Worm (Caenorhabditis elegans) whole organism, L4 larva: ENCODE measurements around the gene M106.7.

Experiments
- D1046.2 ChIP-seq: fragments of 200-800 bp; sonication (Bioruptor generic); IDR thresholded peaks from 2 replicates; pipeline ENCODE4 v1.3.6; 2022; ENCODE audit warnings: missing genetic modification characterization, missing compliant biosample characterization
- F10B5.3 ChIP-seq: sonication (generic microtip); optimal IDR thresholded peaks from 2 replicates; lab custom pipeline; 2016; ENCODE audit warnings: mild to moderate bottlenecking, missing genetic modification characterization, missing compliant biosample characterization
- F26F4.8 ChIP-seq: fragments of 200-800 bp; sonication (Bioruptor generic); conservative IDR thresholded peaks from 2 replicates; pipeline ENCODE4 v1.3.6; 2022; ENCODE audit warnings: missing genetic modification characterization, missing compliant biosample characterization
- F44E2.7 ChIP-seq: fragments of 200-800 bp; sonication (Bioruptor generic); IDR thresholded peaks from 2 replicates; pipeline ENCODE4 v2.1.2; 2022; ENCODE audit warnings: missing genetic modification characterization, missing compliant biosample characterization
- R02D3.7 ChIP-seq: fragments of 150-350 bp; sonication (generic microtip); optimal IDR thresholded peaks from 3 replicates; lab custom pipeline; 2014; ENCODE audit warnings: missing biosample characterization, missing genetic modification characterization
- Y5F2A.4 ChIP-seq: fragments of 200-800 bp; sonication (Bioruptor generic); optimal IDR thresholded peaks from 2 replicates; lab custom pipeline; 2018; ENCODE audit warnings: mild to moderate bottlenecking, missing genetic modification characterization, missing compliant biosample characterization
- ZK546.5 ChIP-seq, 2 experiments: sonication (generic microtip); optimal IDR thresholded peaks; 2 replicates each; lab custom pipeline; 2017; ENCODE audit warnings: missing biosample characterization in 2 of 2, missing genetic modification characterization in 2 of 2
- ceh-20 ChIP-seq: fragments of 200-800 bp; sonication (Bioruptor generic); IDR thresholded peaks from 2 replicates; pipeline ENCODE4 v1.3.6; 2022; ENCODE audit warnings: missing genetic modification reagents, missing genetic modification characterization, missing compliant biosample characterization
- ceh-62 ChIP-seq: sonication (generic microtip); optimal IDR thresholded peaks from 2 replicates; lab custom pipeline; 2017; ENCODE audit warnings: missing biosample characterization, missing genetic modification characterization
- ceh-82 ChIP-seq: sonication (generic microtip); optimal IDR thresholded peaks from 2 replicates; lab custom pipeline; 2017; ENCODE audit warnings: missing biosample characterization, missing genetic modification characterization
- ces-1 ChIP-seq: fragments of 150-350 bp; sonication (generic microtip); optimal IDR thresholded peaks from 4 replicates; lab custom pipeline; 2014; ENCODE audit warnings: missing biosample characterization, missing genetic modification reagents, missing genetic modification characterization
- daf-12 ChIP-seq: fragments of 150-350 bp; optimal IDR thresholded peaks from 2 replicates; lab custom pipeline; 2014; ENCODE audit warnings: missing biosample characterization, missing genetic modification reagents, missing genetic modification characterization
- daf-16 ChIP-seq, 3 experiments: sonication (generic microtip); optimal IDR thresholded peaks; 2 replicates each; lab custom pipeline; 2016 to 2017; ENCODE audit warnings: missing genetic modification characterization in 3 of 3, missing genetic modification reagents in 3 of 3, mild to moderate bottlenecking in 2 of 3, missing compliant biosample characterization in 2 of 3, missing biosample characterization in 1 of 3, moderate library complexity in 1 of 3
- daf-8 ChIP-seq: fragments of 200-800 bp; sonication (Bioruptor generic); IDR thresholded peaks from 2 replicates; pipeline ENCODE4 v1.3.6; 2022; ENCODE audit warnings: missing genetic modification characterization, missing compliant biosample characterization
- dmd-6 ChIP-seq: fragments of 200-800 bp; sonication (Bioruptor generic); IDR thresholded peaks from 2 replicates; pipeline ENCODE4 v1.3.6; 2022; ENCODE audit warnings: missing genetic modification reagents, missing genetic modification characterization, missing compliant biosample characterization
- dmd-9 ChIP-seq: fragments of 200-800 bp; sonication (Bioruptor generic); IDR thresholded peaks from 2 replicates; pipeline ENCODE4 v1.3.6; 2022; ENCODE audit warnings: missing genetic modification reagents, missing genetic modification characterization, missing compliant biosample characterization
- dve-1 ChIP-seq: sonication (generic microtip); optimal IDR thresholded peaks from 2 replicates; lab custom pipeline; 2017; ENCODE audit warnings: antibody characterized with exemption, mild to moderate bottlenecking, missing genetic modification characterization, missing compliant biosample characterization; ENCODE audit not compliant: insufficient read depth
- fos-1 ChIP-seq: fragments of 150-350 bp; optimal IDR thresholded peaks from 2 replicates; lab custom pipeline; 2014; ENCODE audit warnings: missing biosample characterization, missing genetic modification characterization
- hif-1 ChIP-seq, 2 experiments: sonication (generic microtip); optimal IDR thresholded peaks; 2 replicates each; lab custom pipeline; 2016 to 2017; ENCODE audit warnings: missing compliant biosample characterization in 2 of 2, missing genetic modification characterization in 2 of 2, missing genetic modification reagents in 2 of 2, missing genotype in 2 of 2, mild to moderate bottlenecking in 1 of 2
- hlh-11 ChIP-seq: fragments of 200-800 bp; sonication (Bioruptor generic); optimal IDR thresholded peaks from 2 replicates; lab custom pipeline; 2018; ENCODE audit warnings: mild to moderate bottlenecking, missing genetic modification characterization, missing compliant biosample characterization
- hlh-30 ChIP-seq: sonication (generic microtip); optimal IDR thresholded peaks from 2 replicates; lab custom pipeline; 2017; ENCODE audit warnings: antibody characterized with exemption, mild to moderate bottlenecking, missing genetic modification characterization, missing compliant biosample characterization; ENCODE audit not compliant: insufficient read depth
- hmg-1.1 ChIP-seq: fragments of 200-800 bp; sonication (Bioruptor generic); IDR thresholded peaks from 2 replicates; pipeline ENCODE4 v1.3.6; 2022; ENCODE audit warnings: missing genetic modification reagents, missing genetic modification characterization, missing compliant biosample characterization
- lin-13 ChIP-seq: fragments of 150-350 bp; optimal IDR thresholded peaks from 2 replicates; lab custom pipeline; 2014; ENCODE audit warnings: missing biosample characterization, missing genetic modification reagents, missing genetic modification characterization
- lin-15B ChIP-seq: fragments of 150-350 bp; sonication (generic microtip); optimal IDR thresholded peaks from 3 replicates; lab custom pipeline; 2014; ENCODE audit warnings: missing biosample characterization, missing genetic modification characterization
- lin-39 ChIP-seq: fragments of 150-350 bp; optimal IDR thresholded peaks from 2 replicates; lab custom pipeline; 2014; ENCODE audit warnings: missing biosample characterization, missing genetic modification reagents, missing genetic modification characterization
- lir-3 ChIP-seq: sonication (generic microtip); optimal IDR thresholded peaks from 2 replicates; lab custom pipeline; 2016; ENCODE audit warnings: mild to moderate bottlenecking, missing genetic modification characterization, missing compliant biosample characterization
- madf-5 ChIP-seq, 2 experiments: fragments of 200-800 bp; sonication (Bioruptor generic); IDR thresholded peaks; 2 replicates each; pipeline ENCODE4 v1.3.6; 2022; ENCODE audit warnings: missing compliant biosample characterization in 2 of 2, missing genetic modification characterization in 2 of 2
- madf-9 ChIP-seq: fragments of 200-800 bp; sonication (Bioruptor generic); conservative IDR thresholded peaks from 2 replicates; pipeline ENCODE4 v1.3.6; 2022; ENCODE audit warnings: missing genetic modification reagents, missing genetic modification characterization, missing compliant biosample characterization
- mdl-1 ChIP-seq, 2 experiments: fragments of 150-350 bp in 1 of 2; sonication (generic microtip) in 1 of 2; optimal IDR thresholded peaks; 2 replicates each; lab custom pipeline; 2014 to 2017; ENCODE audit warnings: missing biosample characterization in 2 of 2, missing genetic modification characterization in 2 of 2
- mes-2 ChIP-seq: sonication (generic microtip); optimal IDR thresholded peaks from 2 replicates; lab custom pipeline; 2016; ENCODE audit warnings: missing genotype, mild to moderate bottlenecking, missing genetic modification characterization, missing compliant biosample characterization; ENCODE audit not compliant: poor library complexity, severe bottlenecking
- mxl-3 ChIP-seq: fragments of 200-800 bp; sonication (Bioruptor generic); optimal IDR thresholded peaks from 2 replicates; lab custom pipeline; 2018; ENCODE audit warnings: mild to moderate bottlenecking, missing genetic modification characterization, missing compliant biosample characterization
- nhr-111 ChIP-seq: fragments of 200-800 bp; sonication (Bioruptor generic); optimal IDR thresholded peaks from 2 replicates; lab custom pipeline; 2018; ENCODE audit warnings: mild to moderate bottlenecking, missing genetic modification characterization, missing compliant biosample characterization
- nhr-237 ChIP-seq: sonication (generic microtip); optimal IDR thresholded peaks from 2 replicates; lab custom pipeline; 2017; ENCODE audit warnings: missing biosample characterization, missing genetic modification characterization
- nhr-41 ChIP-seq: fragments of 200-800 bp; sonication (Bioruptor generic); IDR thresholded peaks from 2 replicates; pipeline ENCODE4 v1.3.6; 2022; ENCODE audit warnings: missing genetic modification reagents, missing genetic modification characterization, missing compliant biosample characterization
- nhr-42 ChIP-seq: fragments of 200-800 bp; sonication (Bioruptor generic); IDR thresholded peaks from 2 replicates; pipeline ENCODE4 v1.3.6; 2022; ENCODE audit warnings: missing genetic modification characterization, missing compliant biosample characterization
- nhr-77 ChIP-seq: fragments of 150-350 bp; optimal IDR thresholded peaks from 2 replicates; lab custom pipeline; 2014; ENCODE audit warnings: missing biosample characterization, missing genetic modification characterization
- php-3 ChIP-seq: fragments of 200-800 bp; sonication (Bioruptor generic); IDR thresholded peaks from 2 replicates; pipeline ENCODE4 v1.3.6; 2022; ENCODE audit warnings: missing genetic modification reagents, missing genetic modification characterization, missing compliant biosample characterization
- pqm-1 ChIP-seq: sonication (generic microtip); optimal IDR thresholded peaks from 2 replicates; lab custom pipeline; 2017; ENCODE audit warnings: missing biosample characterization, missing genetic modification characterization
- rbr-2 ChIP-seq: sonication (generic microtip); optimal IDR thresholded peaks from 2 replicates; lab custom pipeline; 2016; ENCODE audit warnings: missing genotype, missing genetic modification characterization, missing compliant biosample characterization
- saeg-2 ChIP-seq: fragments of 200-800 bp; sonication (Bioruptor generic); IDR thresholded peaks from 2 replicates; pipeline ENCODE4 v1.3.6; 2022; ENCODE audit warnings: missing genetic modification reagents, missing genetic modification characterization, missing compliant biosample characterization
- set-16 ChIP-seq: fragments of 200-800 bp; sonication (Bioruptor generic); IDR thresholded peaks from 2 replicates; pipeline ENCODE4 v1.3.6; 2022; ENCODE audit warnings: missing genetic modification reagents, missing genetic modification characterization, missing compliant biosample characterization
- skn-1 ChIP-seq: fragments of 150-350 bp; optimal IDR thresholded peaks from 2 replicates; lab custom pipeline; 2014; ENCODE audit warnings: missing biosample characterization, missing genetic modification characterization
- tag-97 ChIP-seq: fragments of 200-800 bp; sonication (Bioruptor generic); IDR thresholded peaks from 2 replicates; pipeline ENCODE4 v1.3.6; 2022; ENCODE audit warnings: missing genetic modification characterization, missing compliant biosample characterization
- unc-39 ChIP-seq: sonication (generic microtip); optimal IDR thresholded peaks from 2 replicates; lab custom pipeline; 2017; ENCODE audit warnings: missing biosample characterization, missing genetic modification characterization
- unc-62 ChIP-seq, 3 experiments: fragments of 150-350 bp in 1 of 3; sonication (generic microtip); optimal IDR thresholded peaks in 2 of 3; peaks in 1 of 3; 1 replicate in 1 of 3; 2 replicates in 2 of 3; lab custom pipeline; 2014 to 2017; ENCODE audit warnings: missing biosample characterization in 3 of 3, missing genetic modification characterization in 3 of 3, missing genetic modification reagents in 3 of 3, missing genotype in 1 of 3
- vab-7 ChIP-seq: fragments of 200-800 bp; sonication (Bioruptor generic); IDR thresholded peaks from 2 replicates; pipeline ENCODE4 v1.3.6; 2022; ENCODE audit warnings: missing genetic modification reagents, missing genetic modification characterization, missing compliant biosample characterization
- zag-1 ChIP-seq: fragments of 150-350 bp; optimal IDR thresholded peaks from 2 replicates; lab custom pipeline; 2014; ENCODE audit warnings: missing biosample characterization, missing genetic modification characterization
- zfp-3 ChIP-seq: fragments of 200-800 bp; sonication (Bioruptor generic); conservative IDR thresholded peaks from 2 replicates; pipeline ENCODE4 v1.3.6; 2022; ENCODE audit warnings: missing genetic modification reagents, missing genetic modification characterization, missing compliant biosample characterization
- zip-2 ChIP-seq: fragments of 150-350 bp; optimal IDR thresholded peaks from 2 replicates; lab custom pipeline; 2014; ENCODE audit warnings: missing biosample characterization, missing genetic modification characterization

Gene M106.7

DNA sequence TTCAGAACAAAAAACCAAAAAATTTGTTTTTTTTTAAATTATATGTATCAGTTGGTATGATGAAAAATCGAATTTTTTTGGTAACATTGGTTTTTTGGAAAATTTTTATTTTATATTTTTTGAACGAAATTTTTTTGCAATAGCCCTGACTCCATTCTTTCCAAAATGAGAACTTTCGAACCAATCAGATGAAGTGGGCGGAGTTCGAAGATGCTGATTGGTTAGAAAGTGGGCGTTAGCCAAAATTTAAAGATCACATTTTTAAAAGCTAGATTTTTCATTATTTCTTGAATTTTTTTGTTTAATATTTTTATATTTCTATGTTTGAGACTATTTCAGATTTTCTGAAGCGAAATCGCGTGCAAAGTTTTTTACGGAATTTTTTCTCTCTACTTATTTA lies 4.3 kb upstream of the M106.7 start:
- no peak for TF ChIP-seq zip-2 (tag; lab: Kevin White, UChicago)
- TF ChIP-seq ceh-62 (tag; lab: Kevin White, UChicago) = no peak
- TF ChIP-seq unc-62 (GFP tag; optimal IDR thresholded peaks at IDR 0.05 in 1 of 2; lab: Kevin White, UChicago) = peak in 1 of 2 experiments; percentile 57
- no peak for TF ChIP-seq unc-62 (tag; optimal IDR thresholded peaks at IDR 0.05; lab: Kevin White, UChicago)
- TF ChIP-seq nhr-41 = no peak
- no peak for TF ChIP-seq zfp-3 (GFP tag; lab: Robert Waterston, UW)

ce11 chrII:10860840-10861239 lies 3.9 kb upstream of the M106.7 start, which contains the start of gene M106.3:
TSS of gene M106.3 (minus strand) at chrII:10860909.
- TF ChIP-seq nhr-111 (GFP tag; lab: Kevin White, UChicago) = no peak
- no peak for TF ChIP-seq zag-1
- no peak for TF ChIP-seq php-3 (GFP tag; lab: Robert Waterston, UW)
- no peak for TF ChIP-seq lir-3
- TF ChIP-seq ceh-62 (tag; lab: Kevin White, UChicago) = no peak
- no peak for TF ChIP-seq skn-1
- no peak for TF ChIP-seq ceh-20 (GFP tag; lab: Robert Waterston, UW)
- TF ChIP-seq tag-97 (GFP tag; lab: Robert Waterston, UW) = no peak
- peak; percentile 55 for TF ChIP-seq hlh-11 (tag; lab: Kevin White, UChicago)
- peak; percentile 7 for TF ChIP-seq dve-1 (tag; lab: Kevin White, UChicago)
- peak; percentile 34 for TF ChIP-seq nhr-77 (tag; lab: Kevin White, UChicago)
- TF ChIP-seq Y5F2A.4 (GFP tag; lab: Kevin White, UChicago) = no peak
- TF ChIP-seq mxl-3 = peak; percentile 65
- TF ChIP-seq F10B5.3 (tag; lab: Kevin White, UChicago) = no peak
- TF ChIP-seq fos-1 = no peak
- TF ChIP-seq rbr-2 (tag; lab: Kevin White, UChicago) = no peak
- no peak for TF ChIP-seq F44E2.7 (GFP tag; lab: Robert Waterston, UW)
- peak; percentile 74 for TF ChIP-seq dmd-6 (GFP tag; lab: Robert Waterston, UW)
- no peak for TF ChIP-seq daf-12 (tag; lab: Kevin White, UChicago)
- peak in 1 of 2 experiments; percentile 39 for TF ChIP-seq mdl-1 (tag; optimal IDR thresholded peaks at IDR 0.05; lab: Kevin White, UChicago)
- no peak for TF ChIP-seq nhr-42 (GFP tag; lab: Robert Waterston, UW)
- no peak for TF ChIP-seq vab-7 (GFP tag; lab: Robert Waterston, UW)
- TF ChIP-seq hlh-30 = peak; percentile 33
- no peak for TF ChIP-seq daf-16 (GFP tag; optimal IDR thresholded peaks at IDR 0.05; lab: Kevin White, UChicago)
- peak; percentile 43 for TF ChIP-seq daf-16 (tag; optimal IDR thresholded peaks at IDR 0.05; lab: Kevin White, UChicago)
- no peak for TF ChIP-seq dmd-9 (GFP tag; lab: Robert Waterston, UW)
- TF ChIP-seq set-16 (GFP tag; lab: Robert Waterston, UW) = no peak
- TF ChIP-seq saeg-2 (GFP tag; lab: Robert Waterston, UW) = no peak
- TF ChIP-seq hif-1 (tag; optimal IDR thresholded peaks at IDR 0.05; lab: Kevin White, UChicago) = no peak
- TF ChIP-seq F26F4.8 = no peak
- TF ChIP-seq pqm-1 (tag; lab: Kevin White, UChicago) = peak; percentile 87
- no peak for TF ChIP-seq daf-8 (GFP tag; lab: Robert Waterston, UW)
- TF ChIP-seq R02D3.7 = no peak
- no peak for TF ChIP-seq unc-39
- TF ChIP-seq nhr-237 = no peak
- no peak for TF ChIP-seq ceh-82 (tag; lab: Kevin White, UChicago)
- no peak for TF ChIP-seq madf-9
- no peak for TF ChIP-seq madf-5 (GFP tag; IDR thresholded peaks at IDR 0.05; lab: Robert Waterston, UW)
- no peak for TF ChIP-seq ces-1 (GFP tag; lab: Kevin White, UChicago)
- TF ChIP-seq D1046.2 (GFP tag; lab: Robert Waterston, UW) = no peak
- no peak for TF ChIP-seq ZK546.5 (tag; optimal IDR thresholded peaks at IDR 0.05; lab: Kevin White, UChicago)
- no peak for TF ChIP-seq lin-39 (tag; lab: Kevin White, UChicago)
- TF ChIP-seq lin-15B (tag; lab: Kevin White, UChicago) = no peak
- no peak for TF ChIP-seq hmg-1.1 (GFP tag; lab: Robert Waterston, UW)
- TF ChIP-seq lin-13 = no peak
- TF ChIP-seq mes-2 = no peak
